Worm (Caenorhabditis elegans) whole organism, late embryonic: ENCODE data around the gene hir-1.

Experiments
- C08G9.2 ChIP-seq: sonication (generic microtip); optimal IDR thresholded peaks from 2 replicates; lab custom pipeline; 2016; ENCODE audit warnings: mild to moderate bottlenecking, missing genetic modification characterization, moderate library complexity, missing compliant biosample characterization
- C38D4.7 ChIP-seq: fragments of 200-800 bp; sonication (Bioruptor generic); optimal IDR thresholded peaks from 2 replicates; lab custom pipeline; 2018; ENCODE audit warnings: mild to moderate bottlenecking, missing genetic modification characterization, moderate library complexity, missing compliant biosample characterization
- F13H6.1 ChIP-seq: sonication (generic microtip); optimal IDR thresholded peaks from 2 replicates; lab custom pipeline; 2016; ENCODE audit warnings: missing genetic modification characterization, missing compliant biosample characterization
- K02D7.2 ChIP-seq: sonication (generic microtip); optimal IDR thresholded peaks from 2 replicates; lab custom pipeline; 2017; ENCODE audit warnings: mild to moderate bottlenecking, missing genetic modification characterization, missing compliant biosample characterization
- K09A11.1 ChIP-seq: sonication (generic microtip); optimal IDR thresholded peaks from 2 replicates; lab custom pipeline; 2017; ENCODE audit warnings: antibody characterized with exemption, mild to moderate bottlenecking, missing genetic modification characterization, missing compliant biosample characterization; ENCODE audit not compliant: insufficient read depth
- Y22D7AL.16 ChIP-seq: sonication (generic microtip); optimal IDR thresholded peaks from 2 replicates; lab custom pipeline; 2016; ENCODE audit warnings: missing genetic modification characterization, missing compliant biosample characterization
- ama-1 ChIP-seq: fragments of 150-350 bp; optimal IDR thresholded peaks from 2 replicates; lab custom pipeline; 2014
- ceh-14 ChIP-seq: sonication (generic microtip); optimal IDR thresholded peaks from 2 replicates; lab custom pipeline; 2016; ENCODE audit warnings: missing genotype, missing genetic modification characterization, missing compliant biosample characterization
- ceh-18 ChIP-seq: sonication (generic microtip); optimal IDR thresholded peaks from 2 replicates; lab custom pipeline; 2016; ENCODE audit warnings: missing genetic modification characterization, missing compliant biosample characterization
- ceh-19 ChIP-seq: fragments of 200-800 bp; sonication (Bioruptor generic); optimal IDR thresholded peaks from 2 replicates; lab custom pipeline; 2018; ENCODE audit warnings: mild to moderate bottlenecking, missing genetic modification characterization, missing compliant biosample characterization
- ceh-22 ChIP-seq: sonication (generic microtip); optimal IDR thresholded peaks from 2 replicates; lab custom pipeline; 2017; ENCODE audit warnings: missing biosample characterization, missing genetic modification characterization
- ceh-24 ChIP-seq: sonication (generic microtip); optimal IDR thresholded peaks from 2 replicates; lab custom pipeline; 2016; ENCODE audit warnings: mild to moderate bottlenecking, missing genetic modification characterization, missing compliant biosample characterization
- ceh-45 ChIP-seq: fragments of 200-800 bp; sonication (Bioruptor generic); IDR thresholded peaks from 2 replicates; pipeline ENCODE4 v1.3.6; 2022; ENCODE audit warnings: missing genetic modification reagents, missing genetic modification characterization, missing compliant biosample characterization
- ceh-48 ChIP-seq: sonication (generic microtip); optimal IDR thresholded peaks from 2 replicates; lab custom pipeline; 2016; ENCODE audit warnings: missing genetic modification characterization, inconsistent platforms, missing compliant biosample characterization
- ceh-6 ChIP-seq: fragments of 200-800 bp; sonication (Bioruptor generic); optimal IDR thresholded peaks from 2 replicates; lab custom pipeline; 2018; ENCODE audit warnings: mild to moderate bottlenecking, missing genetic modification characterization, missing compliant biosample characterization
- ceh-9 ChIP-seq: sonication (generic microtip); optimal IDR thresholded peaks from 2 replicates; lab custom pipeline; 2016; ENCODE audit warnings: mild to moderate bottlenecking, missing genetic modification characterization, inconsistent platforms, missing compliant biosample characterization
- elt-4 ChIP-seq: sonication (generic microtip); optimal IDR thresholded peaks from 2 replicates; lab custom pipeline; 2016; ENCODE audit warnings: missing genetic modification characterization, missing compliant biosample characterization
- gmeb-2 ChIP-seq: sonication (generic microtip); optimal IDR thresholded peaks from 2 replicates; lab custom pipeline; 2016; ENCODE audit warnings: missing genetic modification characterization, inconsistent platforms, missing compliant biosample characterization
- hlh-13 ChIP-seq: fragments of 200-800 bp; sonication (Bioruptor generic); optimal IDR thresholded peaks from 2 replicates; lab custom pipeline; 2018; ENCODE audit warnings: mild to moderate bottlenecking, missing genetic modification characterization, missing compliant biosample characterization
- lim-6 ChIP-seq: sonication (generic microtip); optimal IDR thresholded peaks from 2 replicates; lab custom pipeline; 2016; ENCODE audit warnings: missing genetic modification characterization, missing compliant biosample characterization
- mec-3 ChIP-seq: sonication (generic microtip); optimal IDR thresholded peaks from 2 replicates; lab custom pipeline; 2016; ENCODE audit warnings: borderline replicate concordance, missing genetic modification characterization, missing compliant biosample characterization
- nfya-1 ChIP-seq: sonication (generic microtip); optimal IDR thresholded peaks from 2 replicates; lab custom pipeline; 2017; ENCODE audit warnings: missing genetic modification characterization, mild to moderate bottlenecking, missing compliant biosample characterization, antibody characterized with exemption, moderate library complexity
- odd-2 ChIP-seq: sonication (generic microtip); optimal IDR thresholded peaks from 2 replicates; lab custom pipeline; 2017; ENCODE audit warnings: antibody characterized with exemption, mild to moderate bottlenecking, missing genetic modification characterization, missing compliant biosample characterization
- pag-3 ChIP-seq: sonication (generic microtip); optimal IDR thresholded peaks from 2 replicates; lab custom pipeline; 2016; ENCODE audit warnings: missing compliant biosample characterization, missing genetic modification characterization, borderline replicate concordance
- pat-9 ChIP-seq: fragments of 200-800 bp; sonication (Bioruptor generic); optimal IDR thresholded peaks from 2 replicates; lab custom pipeline; 2018; ENCODE audit warnings: mild to moderate bottlenecking, missing genetic modification characterization, moderate library complexity, missing compliant biosample characterization
- pax-1 ChIP-seq: fragments of 150-350 bp; optimal IDR thresholded peaks from 2 replicates; lab custom pipeline; 2014; ENCODE audit warnings: missing biosample characterization, missing genetic modification characterization
- pha-2 ChIP-seq: sonication (generic microtip); optimal IDR thresholded peaks from 2 replicates; lab custom pipeline; 2017; ENCODE audit warnings: mild to moderate bottlenecking, missing genetic modification characterization, missing compliant biosample characterization
- pha-4 ChIP-seq: fragments of 150-350 bp; optimal IDR thresholded peaks from 2 replicates; lab custom pipeline; 2018; ENCODE audit warnings: missing biosample characterization, missing genetic modification reagents, missing genetic modification characterization
- pqm-1 ChIP-seq: sonication (generic microtip); optimal IDR thresholded peaks from 2 replicates; lab custom pipeline; 2016; ENCODE audit warnings: missing genetic modification characterization, missing compliant biosample characterization
- rnt-1 ChIP-seq: sonication (generic microtip); optimal IDR thresholded peaks from 2 replicates; lab custom pipeline; 2016; ENCODE audit warnings: missing genetic modification characterization, missing compliant biosample characterization
- sox-2 ChIP-seq: fragments of 200-800 bp; sonication (Bioruptor generic); IDR thresholded peaks from 2 replicates; pipeline ENCODE4 v1.3.6; 2022; ENCODE audit warnings: missing genetic modification reagents, missing genetic modification characterization, missing compliant biosample characterization
- tbx-2 ChIP-seq: sonication (generic microtip); optimal IDR thresholded peaks from 2 replicates; lab custom pipeline; 2016; ENCODE audit warnings: missing genetic modification characterization, missing compliant biosample characterization
- tbx-7 ChIP-seq: sonication (generic microtip); optimal IDR thresholded peaks from 2 replicates; lab custom pipeline; 2016; ENCODE audit warnings: missing genotype, missing genetic modification characterization, missing compliant biosample characterization
- ttx-3 ChIP-seq: sonication (generic microtip); optimal IDR thresholded peaks from 2 replicates; lab custom pipeline; 2016; ENCODE audit warnings: missing genetic modification reagents, missing genetic modification characterization, missing compliant biosample characterization
- unc-42 ChIP-seq: sonication (generic microtip); optimal IDR thresholded peaks from 2 replicates; lab custom pipeline; 2016; ENCODE audit warnings: missing genotype, missing genetic modification characterization, missing compliant biosample characterization
- unc-86 ChIP-seq: sonication (generic microtip); optimal IDR thresholded peaks from 2 replicates; lab custom pipeline; 2016; ENCODE audit warnings: missing genetic modification characterization, missing compliant biosample characterization
- zip-5 ChIP-seq: sonication (generic microtip); optimal IDR thresholded peaks from 2 replicates; lab custom pipeline; 2016; ENCODE audit warnings: missing genetic modification characterization, missing compliant biosample characterization
- ztf-16 ChIP-seq: sonication (generic microtip); optimal IDR thresholded peaks from 2 replicates; lab custom pipeline; 2017; ENCODE audit warnings: missing genetic modification characterization, missing compliant biosample characterization

Gene hir-1

DNA sequence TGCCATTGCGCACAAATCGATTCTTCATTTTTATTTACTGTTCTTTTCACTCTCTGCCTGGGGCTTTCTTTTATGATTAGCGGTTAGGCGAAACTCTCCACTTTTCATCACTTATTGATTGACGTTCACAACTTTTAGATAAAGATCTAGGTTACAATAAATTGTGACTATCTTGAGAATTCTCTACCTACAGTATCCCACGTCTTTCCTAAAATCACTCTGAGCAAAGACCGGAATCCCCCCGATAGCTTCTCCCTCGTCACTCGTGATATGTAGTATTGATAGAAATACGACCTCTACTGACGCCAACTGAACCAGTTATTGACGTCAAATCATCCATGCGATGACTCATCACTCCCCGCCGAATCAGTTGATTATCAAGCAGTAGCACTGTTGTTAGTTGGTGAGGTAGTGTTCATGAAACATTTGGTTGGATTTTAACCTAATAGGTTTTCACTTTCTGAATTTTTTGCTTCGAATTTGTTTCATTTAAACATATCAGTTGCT is at the start of gene hir-1:
Gene hir-1 (plus strand): TSS at position 405 of the 507 bp plus-strand sequence.
- no peak for TF ChIP-seq ceh-6 (GFP tag; lab: Kevin White, UChicago)
- TF ChIP-seq pat-9 = no peak
- TF ChIP-seq pha-4 (tag; lab: Kevin White, UChicago) = no peak
- no peak for TF ChIP-seq pag-3
- TF ChIP-seq pha-2 (tag; lab: Kevin White, UChicago) = no peak
- no peak for TF ChIP-seq tbx-2 (tag; lab: Kevin White, UChicago)
- no peak for TF ChIP-seq pax-1 (tag; lab: Kevin White, UChicago)
- no peak for TF ChIP-seq hlh-13 (GFP tag; lab: Kevin White, UChicago)
- TF ChIP-seq Y22D7AL.16 (tag; lab: Kevin White, UChicago) = no peak
- TF ChIP-seq rnt-1 (tag; lab: Kevin White, UChicago) = no peak
- no peak for TF ChIP-seq ceh-14 (tag; lab: Kevin White, UChicago)
- TF ChIP-seq unc-42 (tag; lab: Kevin White, UChicago) = no peak
- no peak for TF ChIP-seq gmeb-2 (tag; lab: Kevin White, UChicago)
- no peak for TF ChIP-seq ceh-18 (tag; lab: Kevin White, UChicago)
- TF ChIP-seq ceh-22 (tag; lab: Kevin White, UChicago) = no peak
- no peak for TF ChIP-seq ceh-45 (GFP tag; lab: Robert Waterston, UW)

DNA sequence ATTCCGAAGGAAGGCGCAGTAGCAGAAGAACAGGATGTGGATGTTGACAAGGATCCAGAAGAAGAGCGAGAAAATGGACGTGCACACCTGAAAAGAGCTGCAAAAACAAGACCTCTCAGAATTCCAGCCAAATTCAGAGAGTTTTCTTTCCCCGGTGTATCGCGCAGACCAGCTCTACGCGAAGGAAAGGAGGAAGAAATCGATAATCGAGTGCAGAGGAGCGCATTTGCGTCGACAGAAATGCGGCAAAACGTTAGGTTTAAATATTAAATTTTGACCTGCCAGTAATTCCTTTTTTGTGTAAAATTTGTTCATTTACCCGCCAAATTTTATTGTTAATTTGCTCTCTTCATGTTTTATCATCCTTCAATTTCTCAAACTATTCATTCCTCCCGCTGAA is 44.2 kb upstream of the hir-1 start:
- peak; percentile 29 for TF ChIP-seq ceh-48 (tag; lab: Kevin White, UChicago)
- TF ChIP-seq ceh-19 (GFP tag; lab: Kevin White, UChicago) = no peak

DNA sequence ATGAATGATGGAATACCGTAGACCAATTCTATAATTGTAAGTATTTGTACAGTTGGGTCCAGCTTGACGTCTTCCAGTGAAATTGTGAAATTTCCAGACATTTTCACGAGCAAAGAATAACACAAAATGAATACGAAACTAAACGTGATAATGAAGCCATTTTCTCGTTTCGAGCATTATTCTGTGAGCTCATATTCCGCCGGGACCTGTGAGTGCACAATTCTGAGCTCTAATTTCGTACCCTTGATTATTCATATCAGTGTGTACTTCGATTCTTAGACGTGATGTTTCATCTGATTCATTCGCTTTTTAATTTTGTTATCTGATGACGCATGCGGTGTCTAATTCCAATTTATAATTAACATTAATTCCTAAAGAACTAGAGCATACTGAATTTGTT is 39.6 kb upstream of the hir-1 start, which contains the start of gene srg-66:
Gene srg-66 (minus strand): TSS at position 101 of the 400 bp plus-strand sequence.
- TF ChIP-seq ceh-6 (GFP tag; lab: Kevin White, UChicago) (no peak), ceh-45 (GFP tag; lab: Robert Waterston, UW) (no peak), ceh-22 (tag; lab: Kevin White, UChicago) (no peak), pag-3 (no peak), ceh-14 (tag; lab: Kevin White, UChicago) (no peak), C38D4.7 (GFP tag; lab: Kevin White, UChicago) (no peak), nfya-1 (tag; lab: Kevin White, UChicago) (no peak), unc-42 (tag; lab: Kevin White, UChicago) (no peak), F13H6.1 (tag; lab: Kevin White, UChicago) (no peak), Y22D7AL.16 (tag; lab: Kevin White, UChicago) (no peak), mec-3 (tag; lab: Kevin White, UChicago) (no peak), ceh-24 (tag; lab: Kevin White, UChicago) (no peak), pqm-1 (tag; lab: Kevin White, UChicago) (no peak), ztf-16 (tag; lab: Kevin White, UChicago) (no peak), K02D7.2 (tag; lab: Kevin White, UChicago) (no peak), elt-4 (tag; lab: Kevin White, UChicago) (no peak), ceh-9 (no peak), C08G9.2 (tag; lab: Kevin White, UChicago) (no peak), zip-5 (tag; lab: Kevin White, UChicago) (no peak)

- TF ChIP-seq hlh-13 (GFP tag; lab: Kevin White, UChicago) (no peak), nfya-1 (tag; lab: Kevin White, UChicago) (no peak), unc-86 (no peak), K09A11.1 (tag; lab: Kevin White, UChicago) (no peak), zip-5 (tag; lab: Kevin White, UChicago) (no peak), ceh-14 (tag; lab: Kevin White, UChicago) (no peak), odd-2 (no peak), lim-6 (tag; lab: Kevin White, UChicago) (no peak), sox-2 (GFP tag; lab: Robert Waterston, UW) (no peak), ceh-19 (GFP tag; lab: Kevin White, UChicago) (no peak), ama-1 (lab: Kevin White, UChicago) (no peak), tbx-7 (tag; lab: Kevin White, UChicago) (no peak), ttx-3 (tag; lab: Kevin White, UChicago) (no peak), ceh-48 (tag; lab: Kevin White, UChicago) (no peak)
These were observed 37.1 kb upstream of the hir-1 start, which contains the start of gene srg-65 for ce11 chrV:5484866-5485265. Gene srg-65, minus strand, starts transcription at chrV:5484966.
